Worm (Caenorhabditis elegans): ENCODE data around the gene F35D11.4.

F35D11.4 gene

DNA sequence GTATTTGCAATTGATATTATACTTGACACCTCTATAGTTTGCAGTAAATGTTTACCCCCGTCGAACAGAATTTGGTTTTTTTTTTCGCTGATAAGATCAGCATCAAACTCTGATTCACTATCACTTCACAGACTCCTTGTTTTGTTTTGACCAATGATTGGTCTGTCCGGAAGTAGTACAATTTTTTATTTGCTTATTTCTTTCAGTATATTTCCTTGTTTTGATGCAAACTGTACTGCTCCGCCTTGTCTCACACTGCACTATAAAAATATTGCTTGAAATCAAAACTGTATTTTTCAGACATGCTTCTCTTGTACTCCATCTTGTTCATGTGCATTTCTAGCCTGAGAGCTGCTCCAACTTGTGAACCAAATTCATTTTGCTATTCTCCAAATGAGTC, 45.7 kb upstream of the F35D11.4 start, which contains the start of gene M03A1.3:
Gene M03A1.3, plus strand, starts transcription at position 301 of the 400 bp plus-strand sequence.
- TF ChIP-seq rnt-1 (tag; optimal IDR thresholded peaks at IDR 0.05) (no peak), lin-11 (tag; optimal IDR thresholded peaks at IDR 0.05) (no peak), fkh-6 (tag; optimal IDR thresholded peaks at IDR 0.05) (no peak), madf-2 (tag; optimal IDR thresholded peaks at IDR 0.05) (no peak), gmeb-2 (tag; optimal IDR thresholded peaks at IDR 0.05) (no peak)

DNA sequence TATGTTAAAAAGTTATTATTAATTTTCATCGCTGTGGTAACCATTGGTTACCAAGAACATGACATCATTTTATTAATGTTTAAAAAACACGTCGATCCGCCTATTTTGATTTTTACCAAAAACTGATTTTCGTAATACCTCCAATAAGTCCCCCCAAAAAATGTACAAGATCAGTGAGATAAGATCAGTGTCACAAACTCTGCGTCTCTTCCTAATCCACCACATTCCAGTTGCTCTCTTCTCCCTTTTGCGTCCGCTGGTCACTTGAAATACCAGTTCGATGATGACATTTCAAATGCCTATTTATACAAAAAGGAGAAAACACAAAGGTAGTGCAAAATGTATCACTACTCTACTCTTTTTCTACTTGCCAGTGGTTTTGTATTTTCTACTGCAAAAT, 43.2 kb upstream of the F35D11.4 start, which contains the start of gene M03A1.8:
Gene M03A1.8, plus strand, starts transcription at position 269 of the 400 bp plus-strand sequence.
- TF ChIP-seq ceh-34 (tag; optimal IDR thresholded peaks at IDR 0.05) (no peak), ceh-19 (GFP tag; optimal IDR thresholded peaks at IDR 0.05) (no peak), nfya-1 (tag; optimal IDR thresholded peaks at IDR 0.05) (no peak), ttx-3 (tag; optimal IDR thresholded peaks at IDR 0.05) (no peak), unc-55 (GFP tag; optimal IDR thresholded peaks at IDR 0.05) (no peak), nhr-11 (tag; optimal IDR thresholded peaks at IDR 0.05) (no peak), ref-2 (tag; optimal IDR thresholded peaks at IDR 0.05) (no peak), sox-4 (tag; optimal IDR thresholded peaks at IDR 0.05) (no peak), rnt-1 (tag; optimal IDR thresholded peaks at IDR 0.05) (no peak)

ce11 chrII:4562503-4563000, 40.7 kb upstream of the F35D11.4 start, which contains the start of gene dao-2:
dao-2 (plus strand) TSS chrII:4562950.
- TF ChIP-seq elt-2 (tag; optimal IDR thresholded peaks at IDR 0.05) (peak; percentile 95), hlh-6 (tag; optimal IDR thresholded peaks at IDR 0.05) (no peak)

DNA sequence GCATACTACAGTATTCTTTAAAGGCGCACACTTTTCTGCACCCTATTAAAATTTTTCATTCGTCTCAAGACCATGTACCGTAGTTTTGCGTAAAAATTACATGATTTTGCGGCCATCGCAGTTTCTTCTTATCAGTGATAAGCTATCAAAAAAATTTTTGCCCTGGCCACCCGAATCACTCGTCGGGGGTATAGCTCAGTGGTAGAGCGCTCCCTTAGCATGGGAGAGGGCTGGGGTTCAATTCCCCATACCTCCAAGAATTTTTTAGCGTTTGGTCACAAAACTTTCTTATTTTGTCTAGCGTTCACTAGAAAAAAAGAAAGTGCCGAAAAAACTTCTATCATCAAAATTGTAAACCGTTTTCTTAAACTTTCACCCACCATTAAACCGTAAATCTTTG, 38.0 kb upstream of the F35D11.4 start:
- TF ChIP-seq T23F11.4 (GFP tag; optimal IDR thresholded peaks at IDR 0.05) (no peak), elt-2 (tag; optimal IDR thresholded peaks at IDR 0.05) (peak; percentile 71)

ce11 chrII:4566237-4566636, 37.0 kb upstream of the F35D11.4 start:
- TF ChIP-seq pqm-1 (tag; optimal IDR thresholded peaks at IDR 0.05), result no peak
- no peak for TF ChIP-seq nhr-11 (tag; optimal IDR thresholded peaks at IDR 0.05)
- TF ChIP-seq sox-2 (GFP tag; IDR thresholded peaks at IDR 0.05), result no peak
- TF ChIP-seq ceh-31 (tag; optimal IDR thresholded peaks at IDR 0.05), result no peak
- no peak for TF ChIP-seq che-1 (tag; optimal IDR thresholded peaks at IDR 0.05)
- no peak for TF ChIP-seq rnt-1 (tag; optimal IDR thresholded peaks at IDR 0.05)
- TF ChIP-seq ceh-9 (tag; optimal IDR thresholded peaks at IDR 0.05), result no peak
- TF ChIP-seq unc-42 (tag; optimal IDR thresholded peaks at IDR 0.05), result no peak
- TF ChIP-seq madf-2 (tag; optimal IDR thresholded peaks at IDR 0.05), result no peak
- TF ChIP-seq unc-86 (tag; optimal IDR thresholded peaks at IDR 0.05), result no peak
- TF ChIP-seq lim-6 (tag; optimal IDR thresholded peaks at IDR 0.05), result no peak

- TF ChIP-seq ceh-9 (tag; optimal IDR thresholded peaks at IDR 0.05), result no peak
- TF ChIP-seq C08G9.2 (tag; optimal IDR thresholded peaks at IDR 0.05), result peak; percentile 2
- no peak for TF ChIP-seq ceh-48 (tag; optimal IDR thresholded peaks at IDR 0.05)
- TF ChIP-seq Y22D7AL.16 (tag; optimal IDR thresholded peaks at IDR 0.05), result no peak
- peak; percentile 23 for TF ChIP-seq nfya-1 (tag; optimal IDR thresholded peaks at IDR 0.05)
- no peak for TF ChIP-seq ama-1 (optimal IDR thresholded peaks at IDR 0.05)
- no peak for TF ChIP-seq elt-4 (tag; optimal IDR thresholded peaks at IDR 0.05)
- TF ChIP-seq ceh-30 (tag; optimal IDR thresholded peaks at IDR 0.05), result no peak
- no peak for TF ChIP-seq hlh-15 (tag; optimal IDR thresholded peaks at IDR 0.05)
- no peak for TF ChIP-seq eyg-1 (tag; optimal IDR thresholded peaks at IDR 0.05)
- no peak for TF ChIP-seq pat-9 (tag; optimal IDR thresholded peaks at IDR 0.05)
- no peak for TF ChIP-seq lim-6 (tag; optimal IDR thresholded peaks at IDR 0.05)
- peak; percentile 33 for TF ChIP-seq elt-2 (tag; optimal IDR thresholded peaks at IDR 0.05)
- TF ChIP-seq odd-2 (tag; optimal IDR thresholded peaks at IDR 0.05), result no peak
- TF ChIP-seq unc-42 (tag; optimal IDR thresholded peaks at IDR 0.05), result no peak
- peak; percentile 38 for TF ChIP-seq ceh-31 (tag; optimal IDR thresholded peaks at IDR 0.05)
- TF ChIP-seq hlh-6 (tag; optimal IDR thresholded peaks at IDR 0.05), result no peak
- no peak for TF ChIP-seq ets-4 (tag; optimal IDR thresholded peaks at IDR 0.05)
- no peak for TF ChIP-seq ceh-6 (GFP tag; optimal IDR thresholded peaks at IDR 0.05)
- no peak for TF ChIP-seq rnt-1 (tag; optimal IDR thresholded peaks at IDR 0.05)
- no peak for TF ChIP-seq ceh-19 (GFP tag; optimal IDR thresholded peaks at IDR 0.05)
- TF ChIP-seq ceh-34 (tag; optimal IDR thresholded peaks at IDR 0.05), result peak; percentile 1
- TF ChIP-seq ref-2 (tag; optimal IDR thresholded peaks at IDR 0.05), result peak; percentile 1
- TF ChIP-seq mec-3 (tag; optimal IDR thresholded peaks at IDR 0.05; ENCODE audit: borderline replicate concordance), result no peak
- no peak for TF ChIP-seq hlh-30 (tag; optimal IDR thresholded peaks at IDR 0.05; ENCODE audit: insufficient read depth)
- TF ChIP-seq ceh-2 (tag; optimal IDR thresholded peaks at IDR 0.05), result no peak
- no peak for TF ChIP-seq sox-2 (GFP tag; IDR thresholded peaks at IDR 0.05)
- peak; percentile 20 for TF ChIP-seq unc-86 (tag; optimal IDR thresholded peaks at IDR 0.05)
- peak; percentile 11 for TF ChIP-seq tbx-2 (tag; optimal IDR thresholded peaks at IDR 0.05)
- TF ChIP-seq F13H6.1 (tag; optimal IDR thresholded peaks at IDR 0.05), result no peak
Observed at ce11 chrII:4571112-4571511, 32.1 kb upstream of the F35D11.4 start.
